Fruit fly (Drosophila melanogaster): ENCODE data around the gene CG45072.

DNA sequence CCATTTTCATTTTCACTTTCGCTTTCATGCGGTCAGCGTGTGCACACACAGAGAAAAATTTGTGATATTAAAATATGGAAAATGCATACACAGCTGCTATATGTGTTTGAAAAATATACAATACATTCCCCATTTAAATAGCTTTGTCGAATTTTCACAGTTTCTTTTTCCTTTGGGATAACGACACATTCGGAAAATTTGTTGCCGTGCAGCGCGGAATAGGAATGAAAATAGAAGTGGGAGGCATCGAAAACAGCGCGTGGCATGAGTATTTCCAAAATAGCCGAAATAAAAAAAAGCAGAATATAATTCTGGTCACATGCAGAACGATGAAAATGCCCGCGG lies 30.4 kb downstream of the CG45072 start:
- TF ChIP-seq CG8478 (optimal IDR thresholded peaks at IDR 0.05) (no peak), EcR (GFP tag; optimal IDR thresholded peaks at IDR 0.05) (no peak), usp (GFP tag; optimal IDR thresholded peaks at IDR 0.05) (no peak), Dll (optimal IDR thresholded peaks at IDR 0.05) (no peak)

Data from whole organism.